Fruit fly (Drosophila melanogaster) whole organism, wandering third instar larva: ENCODE results near the gene wls.

Source experiments
- Abd-B ChIP-seq: fragments of >200 bp; optimal IDR thresholded peaks from 2 replicates; lab custom pipeline; 2017; ENCODE audit warnings: missing biosample characterization, missing genetic modification characterization
- CG32264 ChIP-seq: fragments of 200-800 bp; sonication (Bioruptor generic); optimal IDR thresholded peaks from 2 replicates; lab custom pipeline; 2016; ENCODE audit warnings: missing biosample characterization, missing genetic modification characterization
- CG9705 ChIP-seq: fragments of 200-800 bp; sonication (Bioruptor generic); optimal IDR thresholded peaks from 2 replicates; lab custom pipeline; 2018; ENCODE audit warnings: missing biosample characterization, mild to moderate bottlenecking, missing genetic modification characterization
- CrebA ChIP-seq: fragments of 200-800 bp; sonication (Bioruptor generic); optimal IDR thresholded peaks from 2 replicates; lab custom pipeline; 2016; ENCODE audit warnings: missing biosample characterization, mild to moderate bottlenecking, missing genetic modification characterization, borderline replicate concordance
- Dfd ChIP-seq: fragments of >200 bp; optimal IDR thresholded peaks from 2 replicates; lab custom pipeline; 2017; ENCODE audit warnings: missing biosample characterization, missing genetic modification characterization
- Dif ChIP-seq: fragments of 200-275, 200-300 bp; sonication (Bioruptor generic); optimal IDR thresholded peaks from 2 replicates; lab custom pipeline; 2018; ENCODE audit warnings: missing biosample characterization, missing genetic modification characterization; ENCODE audit not compliant: partially characterized antibody
- GATAd ChIP-seq: sonication (Bioruptor generic); optimal IDR thresholded peaks from 2 replicates; lab custom pipeline; 2016; ENCODE audit warnings: missing biosample characterization, missing genetic modification characterization
- HLH106 ChIP-seq: fragments of 200-800 bp; optimal IDR thresholded peaks from 3 replicates; lab custom pipeline; 2019; ENCODE audit warnings: missing biosample characterization, mild to moderate bottlenecking, missing genetic modification characterization, moderate library complexity
- Hnf4 ChIP-seq: fragments of 200-800 bp; sonication (Bioruptor generic); optimal IDR thresholded peaks from 2 replicates; lab custom pipeline; 2016; ENCODE audit warnings: missing biosample characterization, mild to moderate bottlenecking, missing genetic modification characterization
- Hr78 ChIP-seq: fragments of >200 bp; optimal IDR thresholded peaks from 2 replicates; lab custom pipeline; 2017; ENCODE audit warnings: missing biosample characterization, missing genetic modification characterization
- Hr83 ChIP-seq: fragments of 200-300 bp; sonication (Bioruptor generic); optimal IDR thresholded peaks from 2 replicates; lab custom pipeline; 2016; ENCODE audit warnings: missing biosample characterization, mild to moderate bottlenecking, missing genetic modification characterization, moderate library complexity; ENCODE audit not compliant: poor library complexity, severe bottlenecking
- Jra ChIP-seq: sonication (Bioruptor generic); optimal IDR thresholded peaks from 2 replicates; lab custom pipeline; 2016; ENCODE audit warnings: missing biosample characterization, missing genetic modification characterization
- Mio ChIP-seq: sonication (Bioruptor generic); optimal IDR thresholded peaks from 2 replicates; lab custom pipeline; 2016; ENCODE audit warnings: missing biosample characterization, missing genetic modification characterization
- Myc ChIP-seq: fragments of >200 bp; optimal IDR thresholded peaks from 2 replicates; lab custom pipeline; 2017
- OdsH ChIP-seq: fragments of 200-800 bp; sonication (Bioruptor generic); optimal IDR thresholded peaks from 2 replicates; lab custom pipeline; 2016; ENCODE audit warnings: missing biosample characterization, mild to moderate bottlenecking, missing genetic modification characterization
- Rel ChIP-seq, 2 experiments: fragments of 200-800 bp; sonication (Bioruptor generic) in 1 of 2; optimal IDR thresholded peaks; 2 replicates in 1 of 2; 3 replicates in 1 of 2; lab custom pipeline; 2016 to 2019; ENCODE audit warnings: mild to moderate bottlenecking in 2 of 2, missing biosample characterization in 2 of 2, missing genetic modification characterization in 2 of 2, moderate library complexity in 1 of 2
- Sp1 ChIP-seq: fragments of 200-800 bp; sonication (Bioruptor generic); optimal IDR thresholded peaks from 3 replicates; lab custom pipeline; 2019; ENCODE audit warnings: missing biosample characterization, mild to moderate bottlenecking, missing genetic modification characterization, moderate library complexity
- Vsx2 ChIP-seq: fragments of 200-300, 225-300 bp; sonication (Bioruptor generic); optimal IDR thresholded peaks from 2 replicates; lab custom pipeline; 2018; ENCODE audit warnings: missing biosample characterization, missing genetic modification characterization; ENCODE audit not compliant: partially characterized antibody
- br ChIP-seq: fragments of 200-800 bp; sonication (Bioruptor generic); optimal IDR thresholded peaks from 2 replicates; lab custom pipeline; 2016; ENCODE audit warnings: missing biosample characterization, missing genetic modification characterization
- dl ChIP-seq, 2 experiments: fragments of 175-275, 200-275 bp in 1 of 2; fragments of 200-275 bp in 1 of 2; sonication (Bioruptor generic); optimal IDR thresholded peaks; lab custom pipeline; 2018; ENCODE audit warnings: mild to moderate bottlenecking in 2 of 2, missing biosample characterization in 2 of 2, missing genetic modification characterization in 2 of 2, moderate library complexity in 2 of 2; ENCODE audit not compliant: partially characterized antibody in 2 of 2, insufficient read depth in 1 of 2
- dmrt93B ChIP-seq: fragments of 200-800 bp; sonication (Bioruptor generic); optimal IDR thresholded peaks from 2 replicates; lab custom pipeline; 2018; ENCODE audit warnings: missing biosample characterization, mild to moderate bottlenecking, missing genetic modification characterization
- dsf ChIP-seq: sonication (Bioruptor generic); optimal IDR thresholded peaks from 2 replicates; lab custom pipeline; 2016; ENCODE audit warnings: missing biosample characterization, missing genetic modification characterization, borderline replicate concordance
- ey ChIP-seq: fragments of 200-800 bp; sonication (Bioruptor generic); optimal IDR thresholded peaks from 2 replicates; lab custom pipeline; 2016; ENCODE audit warnings: missing biosample characterization, missing genetic modification characterization
- foxo ChIP-seq, 2 experiments: fragments of 200-800 bp; sonication (Bioruptor generic); optimal IDR thresholded peaks; 2 replicates in 1 of 2; 3 replicates in 1 of 2; lab custom pipeline; 2016 to 2017; ENCODE audit warnings: missing biosample characterization in 2 of 2, missing genetic modification characterization in 2 of 2
- fru ChIP-seq: fragments of 200-800 bp; sonication (Bioruptor generic); optimal IDR thresholded peaks from 3 replicates; lab custom pipeline; 2016; ENCODE audit warnings: missing biosample characterization, mild to moderate bottlenecking, missing genetic modification characterization
- h ChIP-seq: fragments of 200-800 bp; sonication (Bioruptor generic); optimal IDR thresholded peaks from 3 replicates; lab custom pipeline; 2016; ENCODE audit warnings: missing biosample characterization, mild to moderate bottlenecking, missing genetic modification characterization
- jim ChIP-seq: fragments of 175-275, 200-325 bp; sonication (Bioruptor generic); optimal IDR thresholded peaks from 2 replicates; lab custom pipeline; 2016; ENCODE audit warnings: missing biosample characterization, mild to moderate bottlenecking, missing genetic modification characterization
- lola ChIP-seq: fragments of >200 bp; optimal IDR thresholded peaks from 2 replicates; lab custom pipeline; 2017; ENCODE audit warnings: missing biosample characterization, missing genetic modification characterization
- pan ChIP-seq: fragments of >200 bp; optimal IDR thresholded peaks from 2 replicates; lab custom pipeline; 2017
- psq ChIP-seq: fragments of 200-800 bp; sonication (Bioruptor generic); optimal IDR thresholded peaks from 3 replicates; lab custom pipeline; 2017; ENCODE audit warnings: missing biosample characterization, mild to moderate bottlenecking, missing genetic modification characterization, moderate library complexity
- rgr ChIP-seq: fragments of 200-800 bp; sonication (Bioruptor generic); optimal IDR thresholded peaks from 3 replicates; lab custom pipeline; 2016; ENCODE audit warnings: missing biosample characterization, mild to moderate bottlenecking, missing genetic modification characterization
- sage ChIP-seq: fragments of 200-800 bp; sonication (Bioruptor generic); optimal IDR thresholded peaks from 2 replicates; lab custom pipeline; 2016; ENCODE audit warnings: missing biosample characterization, mild to moderate bottlenecking, missing genetic modification characterization
- sv ChIP-seq: fragments of 200-800 bp; sonication (Bioruptor generic); optimal IDR thresholded peaks from 3 replicates; lab custom pipeline; 2016; ENCODE audit warnings: missing biosample characterization, missing genetic modification characterization
- tai ChIP-seq: sonication (Bioruptor generic); optimal IDR thresholded peaks from 2 replicates; lab custom pipeline; 2016; ENCODE audit warnings: missing biosample characterization, missing genetic modification characterization
- usp ChIP-seq: fragments of >200 bp; optimal IDR thresholded peaks from 2 replicates; lab custom pipeline; 2017; ENCODE audit warnings: missing biosample characterization, missing genetic modification characterization
- woc ChIP-seq: sonication (Bioruptor generic); optimal IDR thresholded peaks from 2 replicates; lab custom pipeline; 2016; ENCODE audit warnings: missing biosample characterization, mild to moderate bottlenecking, missing genetic modification characterization

Gene wls

dm6 chr3L:11169299-11170181 lies at the start of gene wls, which contains the start of gene Adck5:
Gene wls, minus strand, starts transcription at chr3L:11169625.
Gene Adck5, plus strand, starts transcription at chr3L:11169817.
- no peak for TF ChIP-seq sage (GFP tag; lab: Kevin White, UChicago)
- no peak for TF ChIP-seq CG32264
- no peak for TF ChIP-seq Abd-B (GFP tag; lab: Kevin White, UChicago)
- no peak for TF ChIP-seq dsf (GFP tag; lab: Kevin White, UChicago)
- no peak for TF ChIP-seq pan (lab: Kevin White, UChicago)
- TF ChIP-seq tai, result no peak
- TF ChIP-seq Sp1 (GFP tag; lab: Kevin White, UChicago), result peak; percentile 57
- peak; percentile 64 for TF ChIP-seq OdsH (GFP tag; lab: Kevin White, UChicago)
- no peak for TF ChIP-seq Jra
- peak; percentile 72 for TF ChIP-seq h (GFP tag; lab: Kevin White, UChicago)
- TF ChIP-seq woc (GFP tag; lab: Kevin White, UChicago), result no peak
- peak; percentile 74 for TF ChIP-seq dmrt93B
- no peak for TF ChIP-seq Dif
- TF ChIP-seq Mio (GFP tag; lab: Kevin White, UChicago), result no peak
- TF ChIP-seq fru (GFP tag; lab: Kevin White, UChicago), result peak; percentile 63
- peak; percentile 45 for TF ChIP-seq HLH106
- TF ChIP-seq ey (GFP tag; lab: Kevin White, UChicago), result peak; percentile 15
- no peak for TF ChIP-seq Vsx2
- no peak for TF ChIP-seq Myc (lab: Kevin White, UChicago)
- no peak for TF ChIP-seq CrebA (GFP tag; lab: Kevin White, UChicago)
- TF ChIP-seq foxo (GFP tag; optimal IDR thresholded peaks at IDR 0.05; lab: Kevin White, UChicago), result peak in 1 of 2 experiments; percentile 30
- no peak for TF ChIP-seq sv (GFP tag; lab: Kevin White, UChicago)
- peak; percentile 87 for TF ChIP-seq Hr83 (GFP tag; lab: Kevin White, UChicago)
- no peak for TF ChIP-seq Hnf4 (GFP tag; lab: Kevin White, UChicago)
- no peak for TF ChIP-seq Dfd (GFP tag; lab: Kevin White, UChicago)
- peak; percentile 9 for TF ChIP-seq psq (GFP tag; lab: Kevin White, UChicago)
- no peak for TF ChIP-seq dl (GFP tag; optimal IDR thresholded peaks at IDR 0.05; lab: Kevin White, UChicago; ENCODE audit: insufficient read depth in 1 of 2, partially characterized antibody in 2 of 2)
- TF ChIP-seq CG9705, result peak; percentile 56
- TF ChIP-seq Hr78 (GFP tag; lab: Kevin White, UChicago), result no peak
- no peak for TF ChIP-seq jim (GFP tag; lab: Kevin White, UChicago)
- TF ChIP-seq rgr (GFP tag; lab: Kevin White, UChicago), result peak; percentile 82
- peak; percentile 80 for TF ChIP-seq br (GFP tag; lab: Kevin White, UChicago)
- no peak for TF ChIP-seq usp (GFP tag; lab: Kevin White, UChicago)

- no peak for TF ChIP-seq Rel (GFP tag; optimal IDR thresholded peaks at IDR 0.05; lab: Kevin White, UChicago)
- peak; percentile 18 for TF ChIP-seq Rel (tag; optimal IDR thresholded peaks at IDR 0.05; lab: Kevin White, UChicago)
- peak; percentile 15 for TF ChIP-seq br (GFP tag; lab: Kevin White, UChicago)
- no peak for TF ChIP-seq Myc (lab: Kevin White, UChicago)
- peak; percentile 33 for TF ChIP-seq Jra
- TF ChIP-seq woc (GFP tag; lab: Kevin White, UChicago), result no peak
- no peak for TF ChIP-seq GATAd
- TF ChIP-seq rgr (GFP tag; lab: Kevin White, UChicago), result peak; percentile 62
Observed at dm6 chr3L:11218892-11219291, 49.5 kb upstream of the wls start.

dm6 chr3L:11217893-11218292 lies 48.5 kb upstream of the wls start:
- TF ChIP-seq Mio (GFP tag; lab: Kevin White, UChicago), result no peak
- TF ChIP-seq Dif, result no peak
- TF ChIP-seq dsf (GFP tag; lab: Kevin White, UChicago), result no peak
- no peak for TF ChIP-seq Abd-B (GFP tag; lab: Kevin White, UChicago)
- TF ChIP-seq dl (GFP tag; optimal IDR thresholded peaks at IDR 0.05; lab: Kevin White, UChicago; ENCODE audit: insufficient read depth in 1 of 2, partially characterized antibody in 2 of 2), result no peak
- peak; percentile 36 for TF ChIP-seq h (GFP tag; lab: Kevin White, UChicago)
- no peak for TF ChIP-seq CG32264
- no peak for TF ChIP-seq sv (GFP tag; lab: Kevin White, UChicago)
- TF ChIP-seq pan (lab: Kevin White, UChicago), result no peak
- TF ChIP-seq foxo (GFP tag; optimal IDR thresholded peaks at IDR 0.05; lab: Kevin White, UChicago), result peak in 1 of 2 experiments; percentile 27
- peak; percentile 4 for TF ChIP-seq rgr (GFP tag; lab: Kevin White, UChicago)
- TF ChIP-seq Jra, result no peak
- no peak for TF ChIP-seq HLH106
- no peak for TF ChIP-seq Hr83 (GFP tag; lab: Kevin White, UChicago)
- TF ChIP-seq OdsH (GFP tag; lab: Kevin White, UChicago), result no peak
- TF ChIP-seq lola (GFP tag; lab: Kevin White, UChicago), result no peak
- TF ChIP-seq sage (GFP tag; lab: Kevin White, UChicago), result no peak
- no peak for TF ChIP-seq Vsx2
- TF ChIP-seq usp (GFP tag; lab: Kevin White, UChicago), result no peak
- TF ChIP-seq Dfd (GFP tag; lab: Kevin White, UChicago), result no peak
- no peak for TF ChIP-seq woc (GFP tag; lab: Kevin White, UChicago)
